Fruit fly (Drosophila melanogaster): ENCODE data around the gene CG16974.

CG16974 gene

DNA sequence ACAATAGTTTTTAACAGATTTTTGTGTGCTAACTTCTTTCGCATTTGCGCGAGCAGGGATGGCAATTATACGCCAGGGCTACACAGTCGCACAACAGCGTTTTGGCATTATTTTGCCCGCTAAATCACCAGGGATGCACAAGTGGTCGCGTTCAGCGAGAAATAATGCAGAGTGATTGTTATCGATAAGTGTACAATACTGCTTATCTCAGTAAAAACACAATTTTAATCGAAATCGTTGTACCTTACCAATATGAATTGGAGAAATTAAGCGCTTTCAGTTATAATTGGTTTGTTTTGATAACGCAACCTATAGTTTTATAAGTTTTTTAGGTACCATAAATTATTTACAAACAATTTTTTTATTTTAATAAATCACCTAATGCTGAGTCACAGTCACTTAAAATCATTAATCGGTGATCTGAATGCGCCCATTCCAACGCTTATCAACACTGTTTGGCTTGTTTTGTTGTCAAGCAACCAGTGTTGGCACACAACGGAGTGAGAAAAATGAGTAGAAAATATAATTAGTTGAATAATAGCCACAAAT lies 15.0 kb downstream of the CG16974 start, which contains the start of the genes Sfmbt and CG5439 (continued):
- TF ChIP-seq CG14860 (GFP tag; IDR thresholded peaks at IDR 0.05; ENCODE audit: partially characterized antibody) (no peak), otp (GFP tag; IDR thresholded peaks at IDR 0.05) (no peak), C15 (GFP tag; IDR thresholded peaks at IDR 0.05) (no peak), CG33213 (GFP tag; optimal IDR thresholded peaks at IDR 0.05) (peak; percentile 40), CG15696 (tag; optimal IDR thresholded peaks at IDR 0.05) (peak; percentile 73), CG16813 (GFP tag; IDR thresholded peaks at IDR 0.05; ENCODE audit: partially characterized antibody) (peak; percentile 53; the same call in 2 of the 3 replicates), eyg (GFP tag; optimal IDR thresholded peaks at IDR 0.05) (peak; percentile 51), CG31224 (GFP tag; IDR thresholded peaks at IDR 0.05) (peak; percentile 40; the same call in 1 of the 2 replicates), CG7271 (tag; optimal IDR thresholded peaks at IDR 0.05) (no peak), Hsf (GFP tag; optimal IDR thresholded peaks at IDR 0.05) (peak; percentile 83), Oli (tag; optimal IDR thresholded peaks at IDR 0.05) (no peak), CG8290 (GFP tag; optimal IDR thresholded peaks at IDR 0.05) (peak; percentile 75), CG8290 (tag; optimal IDR thresholded peaks at IDR 0.05) (peak in 1 of 2 experiments; percentile 58), CG8924 (tag; optimal IDR thresholded peaks at IDR 0.05) (peak; percentile 80), CG7839 (tag; optimal IDR thresholded peaks at IDR 0.05) (no peak), CG15479 (GFP tag; optimal IDR thresholded peaks at IDR 0.05) (peak; percentile 97), Opbp (GFP tag; IDR thresholded peaks at IDR 0.05; ENCODE audit: partially characterized antibody) (peak; percentile 66; the same call in 2 of the 3 replicates), Six4 (GFP tag; optimal IDR thresholded peaks at IDR 0.05) (peak; percentile 12), hb (GFP tag; IDR thresholded peaks at IDR 0.05; ENCODE audit: partially characterized antibody) (no peak), CG2889 (GFP tag; IDR thresholded peaks at IDR 0.05) (no peak), lola (GFP tag; optimal IDR thresholded peaks at IDR 0.05) (peak in 1 of 3 experiments; percentile 70), CG10321 (GFP tag; IDR thresholded peaks at IDR 0.05) (no peak), sima (GFP tag; optimal IDR thresholded peaks at IDR 0.05) (no peak), sisA (GFP tag; IDR thresholded peaks at IDR 0.05) (peak; percentile 77), Mrtf (GFP tag; IDR thresholded peaks at IDR 0.05) (peak; percentile 70), Nf-YA (GFP tag; IDR thresholded peaks at IDR 0.05) (no peak), CrebB (tag; optimal IDR thresholded peaks at IDR 0.05) (no peak), pho (GFP tag; optimal IDR thresholded peaks at IDR 0.05) (peak; percentile 88), inv (GFP tag; IDR thresholded peaks at IDR 0.05; ENCODE audit: partially characterized antibody) (peak; percentile 23; the same call in 1 of the 2 replicates), CG11085 (GFP tag; IDR thresholded peaks at IDR 0.05) (peak; percentile 72), maf-S (GFP tag; optimal IDR thresholded peaks at IDR 0.05) (peak; percentile 75), sob (GFP tag; IDR thresholded peaks at IDR 0.05) (peak; percentile 81), wek (GFP tag; optimal IDR thresholded peaks at IDR 0.05) (no peak), PHDP (tag; optimal IDR thresholded peaks at IDR 0.05) (no peak), Usf (GFP tag; optimal IDR thresholded peaks at IDR 0.05) (peak; percentile 69), ewg (GFP tag; optimal IDR thresholded peaks at IDR 0.05) (peak; percentile 90), CG12942 (GFP tag; optimal IDR thresholded peaks at IDR 0.05) (peak; percentile 78), en (GFP tag; optimal IDR thresholded peaks at IDR 0.05) (peak; percentile 63), CG2120 (GFP tag; optimal IDR thresholded peaks at IDR 0.05) (peak; percentile 92), Chrac-16 (GFP tag; optimal IDR thresholded peaks at IDR 0.05) (peak; percentile 76), CG17568 (GFP tag; optimal IDR thresholded peaks at IDR 0.05) (no peak), CG32532 (GFP tag; IDR thresholded peaks at IDR 0.05) (peak; percentile 77), CG3407 (GFP tag; optimal IDR thresholded peaks at IDR 0.05) (no peak), btn (GFP tag; optimal IDR thresholded peaks at IDR 0.05) (peak; percentile 19), kay (GFP tag; optimal IDR thresholded peaks at IDR 0.05) (peak; percentile 91), fd3F (GFP tag; optimal IDR thresholded peaks at IDR 0.05) (peak; percentile 59), HLHmδ (GFP tag; optimal IDR thresholded peaks at IDR 0.05) (peak; percentile 16), fru (optimal IDR thresholded peaks at IDR 0.05) (no peak), ash1 (GFP tag; optimal IDR thresholded peaks at IDR 0.05) (no peak), Mes4 (GFP tag; optimal IDR thresholded peaks at IDR 0.05) (peak; percentile 68), gce (GFP tag; IDR thresholded peaks at IDR 0.05) (no peak)
